Fruit fly (Drosophila melanogaster): ENCODE measurements around the gene CecA1.

DNA sequence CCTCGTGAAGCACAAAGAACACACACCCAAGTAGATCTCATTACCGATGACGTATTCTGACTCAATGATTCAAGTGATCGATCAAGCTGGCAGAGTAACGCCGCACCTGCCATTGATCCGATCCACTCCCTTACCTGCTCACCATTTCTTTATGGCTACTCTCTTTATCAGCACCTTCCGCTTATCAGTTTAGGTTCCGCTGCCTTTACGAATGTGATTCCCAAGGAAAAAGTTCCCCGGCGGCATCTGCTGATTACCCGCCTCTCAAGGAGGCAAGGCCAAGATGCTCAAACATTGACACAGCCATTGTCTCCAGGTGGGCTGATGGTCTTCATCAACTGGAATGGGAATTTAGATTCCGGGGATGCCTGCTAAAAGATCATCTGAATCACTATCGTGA is 4.3 kb downstream of the CecA1 start:
- no peak for TF ChIP-seq Abd-B (GFP tag; optimal IDR thresholded peaks at IDR 0.05)
- TF ChIP-seq usp (GFP tag; optimal IDR thresholded peaks at IDR 0.05) = no peak
- TF ChIP-seq Hnf4 (GFP tag; optimal IDR thresholded peaks at IDR 0.05) = no peak
- TF ChIP-seq Vsx2 (GFP tag; optimal IDR thresholded peaks at IDR 0.05; ENCODE audit: partially characterized antibody) = no peak
- no peak for TF ChIP-seq Mio (GFP tag; optimal IDR thresholded peaks at IDR 0.05)
- no peak for TF ChIP-seq Sp1 (GFP tag; optimal IDR thresholded peaks at IDR 0.05)
- TF ChIP-seq Rel (GFP tag; optimal IDR thresholded peaks at IDR 0.05) = no peak
- TF ChIP-seq Rel (tag; optimal IDR thresholded peaks at IDR 0.05) = peak; percentile 97
- TF ChIP-seq Hr78 (GFP tag; optimal IDR thresholded peaks at IDR 0.05) = no peak
- TF ChIP-seq HLH106 (tag; optimal IDR thresholded peaks at IDR 0.05) = no peak
- no peak for TF ChIP-seq pan (optimal IDR thresholded peaks at IDR 0.05)
- TF ChIP-seq lola (GFP tag; optimal IDR thresholded peaks at IDR 0.05) = no peak
- TF ChIP-seq Dfd (GFP tag; optimal IDR thresholded peaks at IDR 0.05) = no peak
